Worm (Caenorhabditis elegans) whole organism, mixed stage, embryonic: Measurements from ENCODE around the gene T23F11.6.

ENCODE experiments used
- bed-3 ChIP-seq: fragments of 200-800 bp; sonication (Bioruptor generic); optimal IDR thresholded peaks from 3 replicates; lab custom pipeline; 2018; ENCODE audit warnings: mild to moderate bottlenecking, missing genetic modification characterization, moderate library complexity, missing compliant biosample characterization
- blmp-1 ChIP-seq: fragments of 150-350 bp; optimal IDR thresholded peaks from 2 replicates; lab custom pipeline; 2014; ENCODE audit warnings: missing biosample characterization, missing genetic modification characterization
- ceh-43 ChIP-seq: fragments of 200-800 bp; sonication (Bioruptor generic); optimal IDR thresholded peaks from 2 replicates; lab custom pipeline; 2018; ENCODE audit warnings: mild to moderate bottlenecking, missing genetic modification characterization, moderate library complexity, missing compliant biosample characterization
- ceh-83 ChIP-seq: fragments of 200-800 bp; sonication (Bioruptor generic); optimal IDR thresholded peaks from 2 replicates; lab custom pipeline; 2018; ENCODE audit warnings: mild to moderate bottlenecking, missing genetic modification characterization, missing compliant biosample characterization
- ces-1 ChIP-seq: fragments of 150-350 bp; optimal IDR thresholded peaks from 2 replicates; lab custom pipeline; 2014; ENCODE audit warnings: missing biosample characterization, missing genetic modification reagents, missing genetic modification characterization
- cnd-1 ChIP-seq: fragments of 200-800 bp; sonication (Bioruptor generic); optimal IDR thresholded peaks from 2 replicates; lab custom pipeline; 2018; ENCODE audit warnings: mild to moderate bottlenecking, missing genetic modification characterization, missing compliant biosample characterization
- drap-1 ChIP-seq: fragments of 200-800 bp; sonication (Bioruptor generic); optimal IDR thresholded peaks from 3 replicates; lab custom pipeline; 2018; ENCODE audit warnings: mild to moderate bottlenecking, missing genetic modification characterization, missing compliant biosample characterization
- elt-1 ChIP-seq: sonication (generic microtip); optimal IDR thresholded peaks from 2 replicates; lab custom pipeline; 2017; ENCODE audit warnings: missing genetic modification characterization, mild to moderate bottlenecking, missing compliant biosample characterization, antibody characterized with exemption, moderate library complexity, borderline replicate concordance; ENCODE audit not compliant: insufficient read depth
- elt-3 ChIP-seq: fragments of 150-350 bp; optimal IDR thresholded peaks from 2 replicates; lab custom pipeline; 2014; ENCODE audit warnings: missing biosample characterization, missing genetic modification characterization
- hlh-1 ChIP-seq: fragments of 150-350 bp; optimal IDR thresholded peaks from 2 replicates; lab custom pipeline; 2014; ENCODE audit warnings: missing biosample characterization, missing genetic modification reagents, missing genetic modification characterization
- lin-13 ChIP-seq: fragments of 150-350 bp; optimal IDR thresholded peaks from 2 replicates; lab custom pipeline; 2014; ENCODE audit warnings: missing biosample characterization, missing genetic modification characterization
- lin-32 ChIP-seq: fragments of 200-800 bp; sonication (Bioruptor generic); optimal IDR thresholded peaks from 2 replicates; lab custom pipeline; 2018; ENCODE audit warnings: mild to moderate bottlenecking, missing genetic modification characterization, missing compliant biosample characterization
- lsy-2 ChIP-seq: fragments of 150-350 bp; optimal IDR thresholded peaks from 2 replicates; lab custom pipeline; 2014; ENCODE audit warnings: missing biosample characterization, missing genetic modification characterization
- mab-5 ChIP-seq: fragments of 150-350 bp; optimal IDR thresholded peaks from 2 replicates; lab custom pipeline; 2014; ENCODE audit warnings: missing biosample characterization, missing genetic modification characterization
- mep-1 ChIP-seq: fragments of 150-350 bp; optimal IDR thresholded peaks from 2 replicates; lab custom pipeline; 2017; ENCODE audit warnings: missing biosample characterization, missing genetic modification reagents, missing genetic modification characterization, inconsistent platforms
- mls-2 ChIP-seq: sonication (generic microtip); optimal IDR thresholded peaks from 2 replicates; lab custom pipeline; 2016; ENCODE audit warnings: mild to moderate bottlenecking, missing genetic modification characterization, moderate library complexity, missing compliant biosample characterization
- nhr-12 ChIP-seq: fragments of 150-350 bp; optimal IDR thresholded peaks from 2 replicates; lab custom pipeline; 2014; ENCODE audit warnings: missing biosample characterization, missing genetic modification characterization
- nhr-2 ChIP-seq: fragments of 150-350 bp; optimal IDR thresholded peaks from 2 replicates; lab custom pipeline; 2014; ENCODE audit warnings: missing biosample characterization, missing genetic modification characterization
- nhr-237 ChIP-seq: fragments of 150-350 bp; optimal IDR thresholded peaks from 2 replicates; lab custom pipeline; 2014; ENCODE audit warnings: missing biosample characterization, missing genetic modification characterization
- nhr-28 ChIP-seq: fragments of 150-350 bp; optimal IDR thresholded peaks from 2 replicates; lab custom pipeline; 2014; ENCODE audit warnings: missing biosample characterization, missing genetic modification characterization
- nhr-76 ChIP-seq: sonication (generic microtip); optimal IDR thresholded peaks from 2 replicates; lab custom pipeline; 2017; ENCODE audit warnings: missing biosample characterization, missing genetic modification characterization
- pha-4 ChIP-seq: fragments of 150-350 bp; optimal IDR thresholded peaks from 2 replicates; lab custom pipeline; 2018; ENCODE audit warnings: missing biosample characterization, missing genetic modification reagents, missing genetic modification characterization
- snpc-4 ChIP-seq: fragments of 150-350 bp; optimal IDR thresholded peaks from 2 replicates; lab custom pipeline; 2014; ENCODE audit warnings: missing biosample characterization, missing genetic modification characterization
- sptf-1 ChIP-seq: sonication (generic microtip); optimal IDR thresholded peaks from 2 replicates; lab custom pipeline; 2017; ENCODE audit warnings: mild to moderate bottlenecking, missing genetic modification characterization, moderate library complexity, missing compliant biosample characterization
- tbx-8 ChIP-seq: fragments of 200-800 bp; sonication (Bioruptor generic); optimal IDR thresholded peaks from 2 replicates; lab custom pipeline; 2018; ENCODE audit warnings: mild to moderate bottlenecking, missing genetic modification characterization, moderate library complexity, missing compliant biosample characterization
- unc-120 ChIP-seq: sonication (generic microtip); optimal IDR thresholded peaks from 2 replicates; lab custom pipeline; 2017; ENCODE audit warnings: missing genetic modification characterization, missing compliant biosample characterization; ENCODE audit not compliant: poor library complexity, severe bottlenecking
- unc-39 ChIP-seq: fragments of 150-350 bp; optimal IDR thresholded peaks from 2 replicates; lab custom pipeline; 2014; ENCODE audit warnings: missing biosample characterization, missing genetic modification characterization
- unc-62 ChIP-seq: fragments of 150-350 bp; optimal IDR thresholded peaks from 2 replicates; lab custom pipeline; 2014; ENCODE audit warnings: missing biosample characterization, missing genetic modification reagents, missing genetic modification characterization
- zip-8 ChIP-seq: fragments of 150-350 bp; optimal IDR thresholded peaks from 2 replicates; lab custom pipeline; 2014; ENCODE audit warnings: missing biosample characterization, missing genetic modification characterization
- ztf-11 ChIP-seq: fragments of 150-350 bp; optimal IDR thresholded peaks from 2 replicates; lab custom pipeline; 2014; ENCODE audit warnings: missing biosample characterization, missing genetic modification characterization

T23F11.6 gene

DNA sequence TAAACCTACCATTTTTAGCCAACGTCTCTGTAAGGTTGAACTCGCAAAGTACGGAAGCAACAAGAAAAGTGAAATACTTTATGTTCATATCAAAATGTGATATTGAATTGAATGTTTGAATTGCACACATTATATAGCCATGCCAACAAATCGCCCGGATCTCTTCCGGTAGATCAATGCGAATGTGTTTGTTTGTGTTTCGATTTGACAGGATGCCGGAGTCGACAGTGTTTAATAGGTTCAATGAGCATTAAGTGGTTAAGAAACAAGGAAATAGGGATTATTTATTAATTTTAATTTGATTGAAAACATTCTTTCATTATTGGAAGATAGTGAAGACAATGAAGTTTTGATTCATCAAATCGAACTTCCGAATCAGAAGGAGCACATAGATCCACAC is 1.5 kb downstream of the T23F11.6 start, which contains the start of gene pqn-29:
Gene pqn-29, minus strand, starts transcription at position 101 of the 400 bp plus-strand sequence.
- no peak for TF ChIP-seq nhr-237 (tag; lab: Kevin White, UChicago)
- no peak for TF ChIP-seq ztf-11
- TF ChIP-seq tbx-8 (GFP tag; lab: Kevin White, UChicago), result no peak
- no peak for TF ChIP-seq nhr-12
- no peak for TF ChIP-seq elt-3 (tag; lab: Kevin White, UChicago)
- no peak for TF ChIP-seq blmp-1 (tag; lab: Kevin White, UChicago)
- no peak for TF ChIP-seq mep-1 (tag; lab: Kevin White, UChicago)
- no peak for TF ChIP-seq sptf-1 (tag; lab: Kevin White, UChicago)
- no peak for TF ChIP-seq zip-8 (tag; lab: Kevin White, UChicago)
- no peak for TF ChIP-seq ces-1 (GFP tag; lab: Kevin White, UChicago)
- no peak for TF ChIP-seq elt-1 (tag; lab: Kevin White, UChicago)
- no peak for TF ChIP-seq nhr-2 (tag; lab: Kevin White, UChicago)
- TF ChIP-seq mab-5 (tag; lab: Kevin White, UChicago), result no peak
- TF ChIP-seq drap-1 (GFP tag; lab: Kevin White, UChicago), result no peak
- no peak for TF ChIP-seq cnd-1 (tag; lab: Kevin White, UChicago)
- TF ChIP-seq ceh-83 (GFP tag; lab: Kevin White, UChicago), result no peak
- no peak for TF ChIP-seq snpc-4 (tag; lab: Kevin White, UChicago)
- no peak for TF ChIP-seq nhr-28 (tag; lab: Kevin White, UChicago)
- TF ChIP-seq unc-62, result no peak
- TF ChIP-seq, all 35 proteins: peak for 0

DNA sequence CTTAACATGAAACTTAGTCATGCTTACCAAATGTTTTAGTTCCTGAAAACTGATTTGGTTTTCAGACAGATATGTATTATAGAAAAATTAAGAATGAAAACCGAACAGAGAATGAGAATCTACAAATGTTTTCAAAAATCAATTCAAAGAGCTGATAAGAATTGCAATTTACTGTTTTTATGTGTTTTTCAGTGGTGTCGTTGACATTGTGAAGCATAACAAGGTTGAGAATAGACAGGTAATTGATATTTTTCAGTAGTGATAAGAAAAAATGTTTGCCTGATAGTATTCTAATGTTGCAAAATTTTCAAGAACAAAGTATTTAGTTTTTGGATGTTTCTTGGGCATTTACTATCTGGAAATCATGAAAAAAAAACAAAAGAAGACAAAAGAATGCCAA is 4.5 kb downstream of the T23F11.6 start, which contains the start of gene pfas-1:
Gene pfas-1, minus strand, starts transcription at position 49 of the 400 bp plus-strand sequence.
- TF ChIP-seq pha-4 (tag; lab: Kevin White, UChicago) (no peak), lsy-2 (tag; lab: Kevin White, UChicago) (no peak), unc-39 (tag; lab: Kevin White, UChicago) (no peak), mep-1 (tag; lab: Kevin White, UChicago) (no peak), zip-8 (tag; lab: Kevin White, UChicago) (no peak), snpc-4 (tag; lab: Kevin White, UChicago) (no peak), sptf-1 (tag; lab: Kevin White, UChicago) (no peak), unc-62 (no peak), tbx-8 (GFP tag; lab: Kevin White, UChicago) (no peak), unc-120 (tag; lab: Kevin White, UChicago) (no peak)

DNA sequence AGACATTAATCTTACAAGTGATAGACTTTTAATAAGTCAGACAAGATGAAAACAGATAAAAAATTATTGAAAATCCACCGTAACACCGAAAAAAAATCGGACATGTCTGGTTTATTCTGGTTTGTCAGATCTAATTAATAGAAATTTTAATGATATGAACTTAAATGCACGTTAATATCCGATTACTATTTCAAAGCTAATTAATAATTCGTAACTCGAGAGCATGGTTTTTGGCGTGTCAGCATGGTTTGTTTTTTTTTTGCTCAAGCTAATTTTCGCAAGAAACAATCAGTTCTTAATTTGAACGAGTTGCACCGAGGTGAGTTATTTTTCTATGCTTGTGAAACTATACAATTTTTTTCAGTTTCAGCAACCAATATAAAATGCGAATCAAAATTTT is 12.8 kb downstream of the T23F11.6 start, which contains the start of gene clec-153:
Gene clec-153, plus strand, starts transcription at position 301 of the 400 bp plus-strand sequence.
- no peak for TF ChIP-seq ces-1 (GFP tag; lab: Kevin White, UChicago)
- no peak for TF ChIP-seq elt-1 (tag; lab: Kevin White, UChicago)
- no peak for TF ChIP-seq lin-32
- no peak for TF ChIP-seq nhr-237 (tag; lab: Kevin White, UChicago)
- TF ChIP-seq drap-1 (GFP tag; lab: Kevin White, UChicago), result no peak
- no peak for TF ChIP-seq mab-5 (tag; lab: Kevin White, UChicago)
- no peak for TF ChIP-seq nhr-28 (tag; lab: Kevin White, UChicago)
- TF ChIP-seq hlh-1 (tag; lab: Kevin White, UChicago), result no peak
- no peak for TF ChIP-seq mls-2
- TF ChIP-seq unc-62, result no peak
- TF ChIP-seq mep-1 (tag; lab: Kevin White, UChicago), result no peak
- TF ChIP-seq sptf-1 (tag; lab: Kevin White, UChicago), result no peak
- TF ChIP-seq ceh-43 (GFP tag; lab: Kevin White, UChicago), result no peak
- TF ChIP-seq lin-13, result no peak
- TF ChIP-seq nhr-76 (tag; lab: Kevin White, UChicago), result no peak
- no peak for TF ChIP-seq snpc-4 (tag; lab: Kevin White, UChicago)
- no peak for TF ChIP-seq ztf-11
- no peak for TF ChIP-seq bed-3 (GFP tag; lab: Kevin White, UChicago)

DNA sequence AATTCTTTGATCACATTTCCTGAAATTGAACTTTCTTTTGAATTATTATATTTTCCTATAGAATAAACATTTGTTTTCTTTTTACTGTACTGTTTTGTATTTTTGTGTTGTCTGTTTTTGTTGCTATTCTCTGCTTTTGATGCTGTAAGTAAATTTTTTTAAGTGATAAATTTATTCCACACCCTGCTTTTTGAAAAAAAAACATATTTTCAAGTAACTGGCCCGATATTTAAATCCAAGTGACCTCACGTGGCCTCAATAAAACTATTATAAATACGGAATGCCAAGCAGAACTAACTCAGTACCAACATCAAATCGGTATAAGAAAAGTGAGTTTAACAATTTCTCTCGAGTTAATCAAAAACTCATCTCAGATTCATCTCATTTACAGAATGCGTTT is 19.6 kb downstream of the T23F11.6 start, which contains the start of gene clec-151:
Gene clec-151, plus strand, starts transcription at position 301 of the 400 bp plus-strand sequence.
- TF ChIP-seq lin-32 (no peak), elt-3 (tag; lab: Kevin White, UChicago) (no peak), sptf-1 (tag; lab: Kevin White, UChicago) (no peak)
